Worm (Caenorhabditis elegans): Measurements from ENCODE around the gene nspg-4.

nspg-4 gene

DNA sequence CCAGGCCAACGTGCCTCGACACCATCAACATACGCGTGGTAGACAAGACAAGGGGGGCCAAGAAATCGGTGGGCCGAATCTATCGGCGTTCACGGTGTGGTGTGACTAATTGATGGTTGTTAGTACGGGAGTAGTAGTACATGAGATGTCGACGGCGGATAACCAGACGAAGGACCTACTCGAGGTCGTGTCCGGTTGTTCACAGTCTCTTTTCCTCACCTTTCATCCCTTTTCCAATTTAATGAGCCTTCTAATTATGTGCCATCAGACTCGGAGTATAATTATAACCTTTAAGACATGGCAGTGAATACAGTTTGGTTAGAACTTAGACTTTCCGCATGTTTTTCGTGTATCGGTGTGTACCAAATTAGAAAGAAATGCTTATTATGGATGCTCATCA is 39.5 kb downstream of the nspg-4 start:
- TF ChIP-seq ttx-3 (tag; optimal IDR thresholded peaks at IDR 0.05) (no peak), ceh-18 (tag; optimal IDR thresholded peaks at IDR 0.05) (no peak), ahr-1 (tag; optimal IDR thresholded peaks at IDR 0.05) (no peak), hlh-13 (GFP tag; optimal IDR thresholded peaks at IDR 0.05) (no peak), fkh-6 (tag; optimal IDR thresholded peaks at IDR 0.05) (no peak), ceh-45 (GFP tag; IDR thresholded peaks at IDR 0.05) (no peak), dmd-4 (tag; optimal IDR thresholded peaks at IDR 0.05; ENCODE audit: borderline replicate concordance) (no peak), nhr-11 (tag; optimal IDR thresholded peaks at IDR 0.05) (no peak), pax-1 (tag; optimal IDR thresholded peaks at IDR 0.05) (no peak), rnt-1 (tag; optimal IDR thresholded peaks at IDR 0.05) (no peak), ref-2 (tag; optimal IDR thresholded peaks at IDR 0.05) (no peak)

- TF ChIP-seq syd-9 (tag; optimal IDR thresholded peaks at IDR 0.05) = no peak
- TF ChIP-seq C08G9.2 (tag; optimal IDR thresholded peaks at IDR 0.05) = no peak
- no peak for TF ChIP-seq C38D4.7 (GFP tag; optimal IDR thresholded peaks at IDR 0.05)
- peak; percentile 99 for TF ChIP-seq pax-1 (tag; optimal IDR thresholded peaks at IDR 0.05)
- TF ChIP-seq hlh-30 (tag; optimal IDR thresholded peaks at IDR 0.05; ENCODE audit: insufficient read depth) = no peak
- no peak for TF ChIP-seq unc-55 (GFP tag; optimal IDR thresholded peaks at IDR 0.05)
These were observed 43.5 kb downstream of the nspg-4 start for ce11 chrX:3306594-3307296.

- TF ChIP-seq T23F11.4 (GFP tag; optimal IDR thresholded peaks at IDR 0.05) (no peak), odd-2 (tag; optimal IDR thresholded peaks at IDR 0.05) (no peak), unc-86 (tag; optimal IDR thresholded peaks at IDR 0.05) (no peak), pat-9 (tag; optimal IDR thresholded peaks at IDR 0.05) (no peak)
These were observed 46.1 kb downstream of the nspg-4 start, which contains the start of gene F11D5.7 for ce11 chrX:3304068-3304467. Gene F11D5.7 (plus strand): TSS chrX:3304368.

ce11 chrX:3301770-3302169 is 48.4 kb downstream of the nspg-4 start, which contains the start of gene F11D5.5:
Gene F11D5.5 (plus strand): TSS chrX:3302070.
- no peak for TF ChIP-seq ceh-48 (tag; optimal IDR thresholded peaks at IDR 0.05)
- TF ChIP-seq zip-5 (tag; optimal IDR thresholded peaks at IDR 0.05) = no peak
- no peak for TF ChIP-seq ceh-45 (GFP tag; IDR thresholded peaks at IDR 0.05)
- TF ChIP-seq dmd-4 (tag; optimal IDR thresholded peaks at IDR 0.05; ENCODE audit: borderline replicate concordance) = no peak

DNA sequence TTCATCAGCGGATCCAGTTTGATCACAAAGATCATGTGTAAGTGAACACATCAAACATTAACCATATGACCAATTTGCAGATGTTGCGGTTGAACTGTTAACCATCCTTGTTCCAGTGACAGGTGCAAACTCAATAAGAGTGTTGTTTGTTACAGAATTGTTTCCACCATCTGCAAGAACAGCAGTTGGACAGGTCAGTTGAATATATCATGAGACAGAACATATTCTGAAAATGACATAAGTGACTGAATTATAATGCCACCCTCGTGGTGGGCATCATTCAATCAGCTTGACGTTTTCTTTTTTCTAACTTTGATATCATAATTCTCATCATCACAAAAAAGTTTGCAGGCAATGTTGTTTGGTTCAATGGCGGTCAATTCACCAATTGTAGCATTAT is 49.6 kb downstream of the nspg-4 start:
- no peak for TF ChIP-seq gmeb-2 (tag; optimal IDR thresholded peaks at IDR 0.05)
- TF ChIP-seq Y22D7AL.16 (tag; optimal IDR thresholded peaks at IDR 0.05) = no peak
- TF ChIP-seq nhr-11 (tag; optimal IDR thresholded peaks at IDR 0.05) = no peak
- TF ChIP-seq pag-3 (tag; optimal IDR thresholded peaks at IDR 0.05; ENCODE audit: borderline replicate concordance) = no peak
- no peak for TF ChIP-seq ceh-30 (tag; optimal IDR thresholded peaks at IDR 0.05)
- TF ChIP-seq odd-2 (tag; optimal IDR thresholded peaks at IDR 0.05) = no peak
- TF ChIP-seq fkh-6 (tag; optimal IDR thresholded peaks at IDR 0.05) = no peak
- no peak for TF ChIP-seq F13H6.1 (tag; optimal IDR thresholded peaks at IDR 0.05)
- no peak for TF ChIP-seq unc-86 (tag; optimal IDR thresholded peaks at IDR 0.05)
- TF ChIP-seq hlh-6 (tag; optimal IDR thresholded peaks at IDR 0.05) = no peak
- TF ChIP-seq dmd-4 (tag; optimal IDR thresholded peaks at IDR 0.05; ENCODE audit: borderline replicate concordance) = no peak
- no peak for TF ChIP-seq fax-1 (tag; optimal IDR thresholded peaks at IDR 0.05)
- TF ChIP-seq mec-3 (tag; optimal IDR thresholded peaks at IDR 0.05; ENCODE audit: borderline replicate concordance) = no peak
- TF ChIP-seq ets-4 (tag; optimal IDR thresholded peaks at IDR 0.05) = no peak
- no peak for TF ChIP-seq hlh-8 (tag; optimal IDR thresholded peaks at IDR 0.05)
- TF ChIP-seq madf-2 (tag; optimal IDR thresholded peaks at IDR 0.05) = no peak
